Worm (Caenorhabditis elegans) whole organism, mixed stage, embryonic: ENCODE measurements around the gene W07G4.1.

Source experiments
- bed-3 ChIP-seq: fragments of 200-800 bp; sonication (Bioruptor generic); optimal IDR thresholded peaks from 3 replicates; lab custom pipeline; 2018; ENCODE audit warnings: mild to moderate bottlenecking, missing genetic modification characterization, moderate library complexity, missing compliant biosample characterization
- blmp-1 ChIP-seq: fragments of 150-350 bp; optimal IDR thresholded peaks from 2 replicates; lab custom pipeline; 2014; ENCODE audit warnings: missing biosample characterization, missing genetic modification characterization
- ceh-39 ChIP-seq: fragments of 150-350 bp; optimal IDR thresholded peaks from 2 replicates; lab custom pipeline; 2014; ENCODE audit warnings: missing biosample characterization, missing genetic modification characterization
- ces-1 ChIP-seq: fragments of 150-350 bp; optimal IDR thresholded peaks from 2 replicates; lab custom pipeline; 2014; ENCODE audit warnings: missing biosample characterization, missing genetic modification reagents, missing genetic modification characterization
- cnd-1 ChIP-seq: fragments of 200-800 bp; sonication (Bioruptor generic); optimal IDR thresholded peaks from 2 replicates; lab custom pipeline; 2018; ENCODE audit warnings: mild to moderate bottlenecking, missing genetic modification characterization, missing compliant biosample characterization
- drap-1 ChIP-seq: fragments of 200-800 bp; sonication (Bioruptor generic); optimal IDR thresholded peaks from 3 replicates; lab custom pipeline; 2018; ENCODE audit warnings: mild to moderate bottlenecking, missing genetic modification characterization, missing compliant biosample characterization
- elt-3 ChIP-seq: fragments of 150-350 bp; optimal IDR thresholded peaks from 2 replicates; lab custom pipeline; 2014; ENCODE audit warnings: missing biosample characterization, missing genetic modification characterization
- flh-1 ChIP-seq: fragments of 200-800 bp; sonication (Bioruptor generic); optimal IDR thresholded peaks from 2 replicates; lab custom pipeline; 2018; ENCODE audit warnings: mild to moderate bottlenecking, missing genetic modification characterization, moderate library complexity, missing compliant biosample characterization
- ham-2 ChIP-seq: fragments of 200-800 bp; sonication (Bioruptor generic); optimal IDR thresholded peaks from 2 replicates; lab custom pipeline; 2018; ENCODE audit warnings: mild to moderate bottlenecking, missing genetic modification characterization, missing compliant biosample characterization
- hlh-1 ChIP-seq: fragments of 150-350 bp; optimal IDR thresholded peaks from 2 replicates; lab custom pipeline; 2014; ENCODE audit warnings: missing biosample characterization, missing genetic modification reagents, missing genetic modification characterization
- lin-13 ChIP-seq: fragments of 150-350 bp; optimal IDR thresholded peaks from 2 replicates; lab custom pipeline; 2014; ENCODE audit warnings: missing biosample characterization, missing genetic modification characterization
- lsy-2 ChIP-seq: fragments of 150-350 bp; optimal IDR thresholded peaks from 2 replicates; lab custom pipeline; 2014; ENCODE audit warnings: missing biosample characterization, missing genetic modification characterization
- mab-5 ChIP-seq: fragments of 150-350 bp; optimal IDR thresholded peaks from 2 replicates; lab custom pipeline; 2014; ENCODE audit warnings: missing biosample characterization, missing genetic modification characterization
- mep-1 ChIP-seq: fragments of 150-350 bp; optimal IDR thresholded peaks from 2 replicates; lab custom pipeline; 2017; ENCODE audit warnings: missing biosample characterization, missing genetic modification reagents, missing genetic modification characterization, inconsistent platforms
- nhr-2 ChIP-seq: fragments of 150-350 bp; optimal IDR thresholded peaks from 2 replicates; lab custom pipeline; 2014; ENCODE audit warnings: missing biosample characterization, missing genetic modification characterization
- nhr-237 ChIP-seq: fragments of 150-350 bp; optimal IDR thresholded peaks from 2 replicates; lab custom pipeline; 2014; ENCODE audit warnings: missing biosample characterization, missing genetic modification characterization
- nhr-28 ChIP-seq: fragments of 150-350 bp; optimal IDR thresholded peaks from 2 replicates; lab custom pipeline; 2014; ENCODE audit warnings: missing biosample characterization, missing genetic modification characterization
- nhr-76 ChIP-seq: sonication (generic microtip); optimal IDR thresholded peaks from 2 replicates; lab custom pipeline; 2017; ENCODE audit warnings: missing biosample characterization, missing genetic modification characterization
- pha-4 ChIP-seq: fragments of 150-350 bp; optimal IDR thresholded peaks from 2 replicates; lab custom pipeline; 2018; ENCODE audit warnings: missing biosample characterization, missing genetic modification reagents, missing genetic modification characterization
- sem-2 ChIP-seq: fragments of 200-800 bp; sonication (Bioruptor generic); optimal IDR thresholded peaks from 2 replicates; lab custom pipeline; 2018; ENCODE audit warnings: mild to moderate bottlenecking, missing genetic modification characterization, missing compliant biosample characterization
- snpc-4 ChIP-seq: fragments of 150-350 bp; optimal IDR thresholded peaks from 2 replicates; lab custom pipeline; 2014; ENCODE audit warnings: missing biosample characterization, missing genetic modification characterization
- sptf-1 ChIP-seq: sonication (generic microtip); optimal IDR thresholded peaks from 2 replicates; lab custom pipeline; 2017; ENCODE audit warnings: mild to moderate bottlenecking, missing genetic modification characterization, moderate library complexity, missing compliant biosample characterization
- tbx-8 ChIP-seq: fragments of 200-800 bp; sonication (Bioruptor generic); optimal IDR thresholded peaks from 2 replicates; lab custom pipeline; 2018; ENCODE audit warnings: mild to moderate bottlenecking, missing genetic modification characterization, moderate library complexity, missing compliant biosample characterization
- unc-120 ChIP-seq: sonication (generic microtip); optimal IDR thresholded peaks from 2 replicates; lab custom pipeline; 2017; ENCODE audit warnings: missing genetic modification characterization, missing compliant biosample characterization; ENCODE audit not compliant: poor library complexity, severe bottlenecking
- unc-39 ChIP-seq: fragments of 150-350 bp; optimal IDR thresholded peaks from 2 replicates; lab custom pipeline; 2014; ENCODE audit warnings: missing biosample characterization, missing genetic modification characterization
- unc-62 ChIP-seq: fragments of 150-350 bp; optimal IDR thresholded peaks from 2 replicates; lab custom pipeline; 2014; ENCODE audit warnings: missing biosample characterization, missing genetic modification reagents, missing genetic modification characterization
- zip-8 ChIP-seq: fragments of 150-350 bp; optimal IDR thresholded peaks from 2 replicates; lab custom pipeline; 2014; ENCODE audit warnings: missing biosample characterization, missing genetic modification characterization
- ztf-11 ChIP-seq: fragments of 150-350 bp; optimal IDR thresholded peaks from 2 replicates; lab custom pipeline; 2014; ENCODE audit warnings: missing biosample characterization, missing genetic modification characterization

Gene W07G4.1

ce11 chrV:13004374-13004773, 28.9 kb upstream of the W07G4.1 start:
- TF ChIP-seq sem-2 (GFP tag; lab: Kevin White, UChicago): no peak
- TF ChIP-seq drap-1: no peak
- TF ChIP-seq nhr-28 (tag; lab: Kevin White, UChicago): no peak
- no peak for TF ChIP-seq tbx-8
- TF ChIP-seq sptf-1: no peak
- TF ChIP-seq pha-4 (tag; lab: Kevin White, UChicago): no peak
- TF ChIP-seq ztf-11: no peak
- no peak for TF ChIP-seq hlh-1 (tag; lab: Kevin White, UChicago)
- TF ChIP-seq lin-13: no peak
- TF ChIP-seq, all 35 proteins: peak for 0

DNA sequence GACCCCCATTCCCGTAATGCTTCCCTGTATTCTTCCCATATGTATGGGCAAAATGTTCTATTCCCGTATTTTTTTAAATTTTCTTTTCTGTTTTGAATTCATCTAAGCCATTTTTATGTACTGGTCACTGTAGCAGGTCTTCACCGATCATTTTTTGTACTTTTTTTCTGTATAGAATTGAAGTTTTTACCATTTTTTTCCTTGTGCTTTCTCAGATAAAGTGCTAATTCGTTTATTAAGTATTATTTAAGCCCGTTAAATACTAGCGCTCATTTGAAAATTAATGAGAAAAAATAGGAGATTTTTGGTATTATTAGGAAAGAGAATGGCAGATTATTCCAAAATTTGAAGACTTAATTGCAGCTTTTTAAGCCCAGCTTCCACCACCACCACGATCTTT, 26.6 kb upstream of the W07G4.1 start:
- no peak for TF ChIP-seq unc-39 (tag; lab: Kevin White, UChicago)
- TF ChIP-seq bed-3: no peak

DNA sequence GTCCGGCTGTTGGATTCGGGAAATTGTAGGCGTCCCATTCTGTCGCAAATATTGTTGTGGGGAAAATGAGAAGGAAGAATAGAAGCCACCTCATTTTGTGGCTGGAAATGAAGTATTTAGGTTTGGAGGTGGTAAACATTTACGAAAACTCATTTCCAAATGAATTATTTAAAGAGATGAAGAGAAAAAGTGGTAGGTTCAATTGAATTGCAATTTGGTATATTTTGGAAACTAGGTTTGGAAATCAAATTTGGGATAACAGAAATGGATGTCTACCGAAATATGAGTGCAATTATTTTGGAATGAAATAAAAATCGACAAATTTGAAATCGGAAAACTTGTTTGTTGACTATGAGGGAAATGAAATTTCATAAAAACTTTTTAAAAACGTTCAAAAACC, 24.5 kb upstream of the W07G4.1 start, which contains the start of gene F15B9.10:
F15B9.10 (minus strand) TSS at position 101 of the 400 bp plus-strand sequence.
- no peak for TF ChIP-seq sem-2 (GFP tag; lab: Kevin White, UChicago)
- TF ChIP-seq nhr-237 (tag; lab: Kevin White, UChicago): no peak
- TF ChIP-seq nhr-28 (tag; lab: Kevin White, UChicago): no peak
- TF ChIP-seq ham-2 (GFP tag; lab: Kevin White, UChicago): no peak
- TF ChIP-seq lsy-2 (tag; lab: Kevin White, UChicago): no peak
- TF ChIP-seq elt-3 (tag; lab: Kevin White, UChicago): no peak
- no peak for TF ChIP-seq cnd-1
- TF ChIP-seq sptf-1: no peak
- no peak for TF ChIP-seq pha-4 (tag; lab: Kevin White, UChicago)
- no peak for TF ChIP-seq zip-8 (tag; lab: Kevin White, UChicago)
- no peak for TF ChIP-seq ceh-39 (tag; lab: Kevin White, UChicago)

DNA sequence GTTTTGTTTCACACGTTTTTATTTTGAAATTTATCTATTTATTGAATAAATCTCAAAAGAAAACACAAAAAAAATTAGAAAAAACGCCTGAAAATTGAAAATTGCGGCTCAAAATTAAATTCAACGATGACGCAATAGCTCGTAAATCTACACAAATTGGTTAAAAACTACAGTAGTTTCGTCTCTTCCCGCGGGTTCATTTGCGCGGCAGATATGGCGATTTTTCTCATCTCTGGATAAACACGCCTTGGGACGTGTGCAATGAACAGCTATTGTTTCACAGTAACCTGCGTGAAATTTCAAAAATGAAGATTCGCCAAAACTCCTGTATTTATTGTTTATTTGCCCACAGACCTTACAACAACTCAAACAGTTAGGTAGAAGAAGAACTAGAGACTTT, 24.1 kb upstream of the W07G4.1 start:
- no peak for TF ChIP-seq bed-3
- no peak for TF ChIP-seq zip-8 (tag; lab: Kevin White, UChicago)
- TF ChIP-seq nhr-2: no peak
- TF ChIP-seq elt-3 (tag; lab: Kevin White, UChicago): no peak
- no peak for TF ChIP-seq mep-1 (tag; lab: Kevin White, UChicago)
- no peak for TF ChIP-seq nhr-76 (tag; lab: Kevin White, UChicago)
- no peak for TF ChIP-seq tbx-8
- TF ChIP-seq nhr-28 (tag; lab: Kevin White, UChicago): no peak
- no peak for TF ChIP-seq cnd-1
- TF ChIP-seq flh-1: no peak
- no peak for TF ChIP-seq pha-4 (tag; lab: Kevin White, UChicago)
- TF ChIP-seq unc-39 (tag; lab: Kevin White, UChicago): no peak

DNA sequence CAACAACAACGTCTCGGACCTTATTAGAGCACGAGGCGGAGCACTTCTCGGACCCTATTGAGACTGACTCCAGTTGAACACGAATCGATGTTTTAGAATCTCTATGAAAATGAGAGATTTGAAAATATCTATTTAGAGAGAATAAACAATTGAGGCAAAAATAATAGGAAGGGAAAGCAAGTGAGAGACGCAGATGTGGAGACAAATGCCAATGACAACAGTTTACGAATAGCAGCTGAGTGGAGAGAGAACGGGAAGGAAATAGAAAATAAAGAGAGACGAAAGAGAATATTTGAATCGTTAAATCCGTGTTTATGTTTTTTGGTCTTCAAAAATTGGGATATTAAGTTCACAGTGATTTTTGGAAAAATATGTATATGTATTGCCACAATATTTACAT, 23.5 kb upstream of the W07G4.1 start:
- TF ChIP-seq unc-120 (tag; lab: Kevin White, UChicago) (peak; percentile 50), hlh-1 (tag; lab: Kevin White, UChicago) (peak; percentile 29), blmp-1 (tag; lab: Kevin White, UChicago) (no peak), pha-4 (tag; lab: Kevin White, UChicago) (peak; percentile 10), ces-1 (GFP tag; lab: Kevin White, UChicago) (peak; percentile 59), lsy-2 (tag; lab: Kevin White, UChicago) (peak; percentile 28), nhr-237 (tag; lab: Kevin White, UChicago) (no peak), unc-39 (tag; lab: Kevin White, UChicago) (no peak), snpc-4 (no peak), nhr-2 (no peak), mab-5 (tag; lab: Kevin White, UChicago) (no peak), nhr-28 (tag; lab: Kevin White, UChicago) (no peak), drap-1 (no peak)

ce11 chrV:13011904-13012303, 21.4 kb upstream of the W07G4.1 start:
- TF ChIP-seq zip-8 (tag; lab: Kevin White, UChicago) (peak; percentile 94), sptf-1 (no peak)

ce11 chrV:13013158-13013557, 20.2 kb upstream of the W07G4.1 start, which contains the start of gene try-10:
TSS of gene try-10 (minus strand) at chrV:13013258.
- no peak for TF ChIP-seq zip-8 (tag; lab: Kevin White, UChicago)
- no peak for TF ChIP-seq sptf-1
- no peak for TF ChIP-seq nhr-28 (tag; lab: Kevin White, UChicago)
- no peak for TF ChIP-seq snpc-4
- TF ChIP-seq unc-62 (GFP tag; lab: Kevin White, UChicago): no peak
